Worm (Caenorhabditis elegans) whole organism, L4 larva: ENCODE measurements around the gene srx-46.

Source experiments
- F10B5.3 ChIP-seq: sonication (generic microtip); optimal IDR thresholded peaks from 2 replicates; lab custom pipeline; 2016; ENCODE audit warnings: mild to moderate bottlenecking, missing genetic modification characterization, missing compliant biosample characterization
- F37D6.2 ChIP-seq: sonication (generic microtip); optimal IDR thresholded peaks from 2 replicates; lab custom pipeline; 2016; ENCODE audit warnings: mild to moderate bottlenecking, missing genetic modification characterization, missing compliant biosample characterization
- F49E8.2 ChIP-seq: sonication (generic microtip); optimal IDR thresholded peaks from 2 replicates; lab custom pipeline; 2016; ENCODE audit warnings: missing compliant biosample characterization, mild to moderate bottlenecking, missing genetic modification characterization, borderline replicate concordance
- T20F7.1 ChIP-seq: fragments of 200-800 bp; sonication (Bioruptor generic); optimal IDR thresholded peaks from 2 replicates; lab custom pipeline; 2018; ENCODE audit warnings: mild to moderate bottlenecking, missing genetic modification characterization, missing compliant biosample characterization
- T26A8.4 ChIP-seq: fragments of 200-800 bp; sonication (Bioruptor generic); IDR thresholded peaks from 2 replicates; pipeline ENCODE4 v1.3.6; 2022; ENCODE audit warnings: missing genetic modification characterization, missing compliant biosample characterization
- Y105C5A.15 ChIP-seq: fragments of 200-800 bp; sonication (Bioruptor generic); IDR thresholded peaks from 2 replicates; pipeline ENCODE4 v1.3.6; 2022; ENCODE audit warnings: missing genetic modification characterization, missing compliant biosample characterization
- Y48G9A.11 ChIP-seq: fragments of 200-800 bp; sonication (Bioruptor generic); IDR thresholded peaks from 2 replicates; pipeline ENCODE4 v1.3.6; 2022; ENCODE audit warnings: missing genetic modification reagents, missing genetic modification characterization, missing compliant biosample characterization
- Y75B8A.6 ChIP-seq: fragments of 200-800 bp; sonication (Bioruptor generic); IDR thresholded peaks from 2 replicates; pipeline ENCODE4 v1.3.6; 2022; ENCODE audit warnings: missing genetic modification reagents, missing genetic modification characterization, missing compliant biosample characterization
- ZK337.2 ChIP-seq: fragments of 200-800 bp; sonication (Bioruptor generic); IDR thresholded peaks from 2 replicates; pipeline ENCODE4 v1.3.6; 2022; ENCODE audit warnings: missing genetic modification reagents, missing genetic modification characterization, missing compliant biosample characterization
- aha-1 ChIP-seq: fragments of 150-350 bp; peaks from one replicate; lab custom pipeline; 2014; ENCODE audit warnings: missing biosample characterization, missing genetic modification characterization
- aly-2 ChIP-seq: sonication (generic microtip); optimal IDR thresholded peaks from 2 replicates; lab custom pipeline; 2018; ENCODE audit warnings: missing biosample characterization, missing genetic modification characterization
- ceh-20 ChIP-seq: fragments of 200-800 bp; sonication (Bioruptor generic); IDR thresholded peaks from 2 replicates; pipeline ENCODE4 v1.3.6; 2022; ENCODE audit warnings: missing genetic modification reagents, missing genetic modification characterization, missing compliant biosample characterization
- ceh-28 ChIP-seq: fragments of 150-350 bp; optimal IDR thresholded peaks from 2 replicates; lab custom pipeline; 2014; ENCODE audit warnings: missing biosample characterization, missing genetic modification reagents, missing genetic modification characterization
- ceh-44 ChIP-seq: fragments of 200-800 bp; sonication (Bioruptor generic); IDR thresholded peaks from 2 replicates; pipeline ENCODE4 v1.3.6; 2022; ENCODE audit warnings: missing genetic modification reagents, missing genetic modification characterization, missing compliant biosample characterization
- ceh-62 ChIP-seq: sonication (generic microtip); optimal IDR thresholded peaks from 2 replicates; lab custom pipeline; 2017; ENCODE audit warnings: missing biosample characterization, missing genetic modification characterization
- ceh-82 ChIP-seq: sonication (generic microtip); optimal IDR thresholded peaks from 2 replicates; lab custom pipeline; 2017; ENCODE audit warnings: missing biosample characterization, missing genetic modification characterization
- cey-2 ChIP-seq: sonication (generic microtip); optimal IDR thresholded peaks from 3 replicates; lab custom pipeline; 2017; ENCODE audit warnings: missing genetic modification characterization, mild to moderate bottlenecking, missing compliant biosample characterization, antibody characterized with exemption, borderline replicate concordance; ENCODE audit not compliant: insufficient read depth
- dmd-8 ChIP-seq: fragments of 200-800 bp; sonication (Bioruptor generic); IDR thresholded peaks from 2 replicates; pipeline ENCODE4 v1.3.6; 2022; ENCODE audit warnings: missing genetic modification characterization, missing compliant biosample characterization
- dmd-9 ChIP-seq: fragments of 200-800 bp; sonication (Bioruptor generic); IDR thresholded peaks from 2 replicates; pipeline ENCODE4 v1.3.6; 2022; ENCODE audit warnings: missing genetic modification reagents, missing genetic modification characterization, missing compliant biosample characterization
- hif-1 ChIP-seq, 2 experiments: sonication (generic microtip); optimal IDR thresholded peaks; 2 replicates each; lab custom pipeline; 2016 to 2017; ENCODE audit warnings: missing compliant biosample characterization in 2 of 2, missing genetic modification characterization in 2 of 2, missing genetic modification reagents in 2 of 2, missing genotype in 2 of 2, mild to moderate bottlenecking in 1 of 2
- hlh-11 ChIP-seq: fragments of 200-800 bp; sonication (Bioruptor generic); optimal IDR thresholded peaks from 2 replicates; lab custom pipeline; 2018; ENCODE audit warnings: mild to moderate bottlenecking, missing genetic modification characterization, missing compliant biosample characterization
- hlh-30 ChIP-seq: sonication (generic microtip); optimal IDR thresholded peaks from 2 replicates; lab custom pipeline; 2017; ENCODE audit warnings: antibody characterized with exemption, mild to moderate bottlenecking, missing genetic modification characterization, missing compliant biosample characterization; ENCODE audit not compliant: insufficient read depth
- lin-1 ChIP-seq: fragments of 200-800 bp; sonication (Bioruptor generic); IDR thresholded peaks from 2 replicates; pipeline ENCODE4 v1.3.6; 2022; ENCODE audit warnings: missing genetic modification reagents, missing genetic modification characterization, missing compliant biosample characterization
- lin-13 ChIP-seq: fragments of 150-350 bp; optimal IDR thresholded peaks from 2 replicates; lab custom pipeline; 2014; ENCODE audit warnings: missing biosample characterization, missing genetic modification reagents, missing genetic modification characterization
- lin-15B ChIP-seq: fragments of 150-350 bp; sonication (generic microtip); optimal IDR thresholded peaks from 3 replicates; lab custom pipeline; 2014; ENCODE audit warnings: missing biosample characterization, missing genetic modification characterization
- lin-38 ChIP-seq: fragments of 200-800 bp; sonication (Bioruptor generic); IDR thresholded peaks from 2 replicates; pipeline ENCODE4 v1.3.6; 2022; ENCODE audit warnings: missing genetic modification reagents, missing genetic modification characterization, missing compliant biosample characterization
- madf-9 ChIP-seq: fragments of 200-800 bp; sonication (Bioruptor generic); conservative IDR thresholded peaks from 2 replicates; pipeline ENCODE4 v1.3.6; 2022; ENCODE audit warnings: missing genetic modification reagents, missing genetic modification characterization, missing compliant biosample characterization
- mdl-1 ChIP-seq, 2 experiments: fragments of 150-350 bp in 1 of 2; sonication (generic microtip) in 1 of 2; optimal IDR thresholded peaks; 2 replicates each; lab custom pipeline; 2014 to 2017; ENCODE audit warnings: missing biosample characterization in 2 of 2, missing genetic modification characterization in 2 of 2
- mxl-2 ChIP-seq: fragments of 200-800 bp; sonication (Bioruptor generic); conservative IDR thresholded peaks from 2 replicates; pipeline ENCODE4 v1.3.6; 2022; ENCODE audit warnings: missing genetic modification reagents, missing genetic modification characterization, missing compliant biosample characterization
- mxl-3 ChIP-seq: fragments of 200-800 bp; sonication (Bioruptor generic); optimal IDR thresholded peaks from 2 replicates; lab custom pipeline; 2018; ENCODE audit warnings: mild to moderate bottlenecking, missing genetic modification characterization, missing compliant biosample characterization
- nhr-10 ChIP-seq: fragments of 150-350 bp; optimal IDR thresholded peaks from 2 replicates; lab custom pipeline; 2014; ENCODE audit warnings: missing biosample characterization, missing genetic modification characterization
- nhr-111 ChIP-seq: fragments of 200-800 bp; sonication (Bioruptor generic); optimal IDR thresholded peaks from 2 replicates; lab custom pipeline; 2018; ENCODE audit warnings: mild to moderate bottlenecking, missing genetic modification characterization, missing compliant biosample characterization
- nhr-25 ChIP-seq: sonication (generic microtip); optimal IDR thresholded peaks from 2 replicates; lab custom pipeline; 2017; ENCODE audit warnings: missing genetic modification characterization, mild to moderate bottlenecking, missing compliant biosample characterization, antibody characterized with exemption, moderate library complexity, borderline replicate concordance; ENCODE audit not compliant: insufficient read depth
- nhr-48 ChIP-seq: sonication (generic microtip); optimal IDR thresholded peaks from 2 replicates; lab custom pipeline; 2016; ENCODE audit warnings: mild to moderate bottlenecking, missing genetic modification characterization, missing compliant biosample characterization
- nhr-6 ChIP-seq: fragments of 150-350 bp; optimal IDR thresholded peaks from 2 replicates; lab custom pipeline; 2014; ENCODE audit warnings: missing biosample characterization, missing genetic modification characterization
- saeg-2 ChIP-seq: fragments of 200-800 bp; sonication (Bioruptor generic); IDR thresholded peaks from 2 replicates; pipeline ENCODE4 v1.3.6; 2022; ENCODE audit warnings: missing genetic modification reagents, missing genetic modification characterization, missing compliant biosample characterization
- snpc-1.2 ChIP-seq: fragments of 200-800 bp; sonication (Bioruptor generic); IDR thresholded peaks from 2 replicates; pipeline ENCODE4 v1.3.6; 2022; ENCODE audit warnings: missing genetic modification reagents, missing genetic modification characterization, missing compliant biosample characterization
- spr-1 ChIP-seq: sonication (generic microtip); optimal IDR thresholded peaks from 2 replicates; lab custom pipeline; 2016; ENCODE audit warnings: mild to moderate bottlenecking, missing genetic modification characterization, missing compliant biosample characterization
- tag-97 ChIP-seq: fragments of 200-800 bp; sonication (Bioruptor generic); IDR thresholded peaks from 2 replicates; pipeline ENCODE4 v1.3.6; 2022; ENCODE audit warnings: missing genetic modification characterization, missing compliant biosample characterization
- tra-1 ChIP-seq: fragments of 200-800 bp; sonication (Bioruptor generic); IDR thresholded peaks from 2 replicates; pipeline ENCODE4 v1.3.6; 2022; ENCODE audit warnings: missing genetic modification reagents, missing genetic modification characterization, missing compliant biosample characterization
- unc-39 ChIP-seq: sonication (generic microtip); optimal IDR thresholded peaks from 2 replicates; lab custom pipeline; 2017; ENCODE audit warnings: missing biosample characterization, missing genetic modification characterization
- zfp-2 ChIP-seq: sonication (generic microtip); optimal IDR thresholded peaks from 2 replicates; lab custom pipeline; 2016; ENCODE audit warnings: mild to moderate bottlenecking, missing genetic modification characterization, missing compliant biosample characterization
- zip-11 ChIP-seq: fragments of 200-800 bp; sonication (Bioruptor generic); IDR thresholded peaks from 2 replicates; pipeline ENCODE4 v1.3.6; 2022; ENCODE audit warnings: missing genetic modification characterization, missing compliant biosample characterization
- ztf-11 ChIP-seq: fragments of 150-350 bp; optimal IDR thresholded peaks from 2 replicates; lab custom pipeline; 2014; ENCODE audit warnings: missing biosample characterization, missing genetic modification characterization

srx-46 gene

ce11 chrV:9342965-9343628 lies 9.9 kb upstream of the srx-46 start (continued):
- TF ChIP-seq cey-2 (tag; lab: Kevin White, UChicago) (no peak), saeg-2 (GFP tag; lab: Robert Waterston, UW) (peak; percentile 79; the same call in 1 of the 2 replicates), spr-1 (tag; lab: Kevin White, UChicago) (no peak), lin-38 (GFP tag; lab: Robert Waterston, UW) (peak; percentile 73), dmd-9 (GFP tag; lab: Robert Waterston, UW) (peak; percentile 56; the same call in 1 of the 2 replicates), ZK337.2 (no peak), madf-9 (GFP tag; lab: Robert Waterston, UW) (0 out of 2 replicates have a peak, but pooled peaks have one; percentile 45), F10B5.3 (tag; lab: Kevin White, UChicago) (no peak), hif-1 (tag; optimal IDR thresholded peaks at IDR 0.05; lab: Kevin White, UChicago) (no peak), zfp-2 (tag; lab: Kevin White, UChicago) (no peak), Y105C5A.15 (GFP tag; lab: Robert Waterston, UW) (0 out of 2 replicates have a peak, but pooled peaks have one; percentile 9), aha-1 (tag; lab: Kevin White, UChicago) (peak; percentile 96), unc-39 (tag; lab: Kevin White, UChicago) (no peak)

ce11 chrV:9343629-9344624 lies 9.1 kb upstream of the srx-46 start, which contains the start of gene tos-1:
Gene tos-1, minus strand, starts transcription at chrV:9344203.
- TF ChIP-seq mxl-3 = peak; percentile 95
- peak; percentile 84 for TF ChIP-seq Y75B8A.6 (GFP tag; lab: Robert Waterston, UW)
- TF ChIP-seq ceh-28 = peak; percentile 84
- TF ChIP-seq ceh-44 = no peak
- peak; percentile 95 for TF ChIP-seq F37D6.2 (tag; lab: Kevin White, UChicago)
- TF ChIP-seq madf-9 (GFP tag; lab: Robert Waterston, UW) = peak; percentile 98
- peak; percentile 100 for TF ChIP-seq ceh-20 (GFP tag; lab: Robert Waterston, UW)
- peak; percentile 100 for TF ChIP-seq hlh-30 (tag; lab: Kevin White, UChicago)
- peak; percentile 64 for TF ChIP-seq F49E8.2
- peak; percentile 100 for TF ChIP-seq hlh-11 (tag; lab: Kevin White, UChicago)
- TF ChIP-seq T26A8.4 = peak; percentile 96
- TF ChIP-seq ceh-82 (tag; lab: Kevin White, UChicago) = no peak
- TF ChIP-seq ceh-62 = no peak
- TF ChIP-seq zip-11 (GFP tag; lab: Robert Waterston, UW) = no peak
- peak; percentile 99 for TF ChIP-seq mdl-1 (tag; optimal IDR thresholded peaks at IDR 0.05; lab: Kevin White, UChicago)
- TF ChIP-seq mxl-2 (GFP tag; lab: Robert Waterston, UW) = peak; percentile 77; the same call in 1 of the 2 replicates
- TF ChIP-seq lin-13 = peak; percentile 91
- no peak for TF ChIP-seq Y105C5A.15 (GFP tag; lab: Robert Waterston, UW)
- peak; percentile 88 for TF ChIP-seq zfp-2 (tag; lab: Kevin White, UChicago)
- peak; percentile 58 for TF ChIP-seq lin-15B (tag; lab: Kevin White, UChicago)
- TF ChIP-seq tag-97 (GFP tag; lab: Robert Waterston, UW) = no peak
- TF ChIP-seq unc-39 (tag; lab: Kevin White, UChicago) = peak; percentile 63
- TF ChIP-seq ztf-11 (tag; lab: Kevin White, UChicago) = no peak
- no peak for TF ChIP-seq snpc-1.2 (GFP tag; lab: Robert Waterston, UW)
- peak; percentile 97 for TF ChIP-seq nhr-48 (tag; lab: Kevin White, UChicago)
- TF ChIP-seq nhr-6 (tag; lab: Kevin White, UChicago) = peak; percentile 95
- peak; percentile 74 for TF ChIP-seq lin-1 (GFP tag; lab: Robert Waterston, UW)
- peak; percentile 93 for TF ChIP-seq Y48G9A.11
- TF ChIP-seq nhr-25 (tag; lab: Kevin White, UChicago) = peak; percentile 96
- TF ChIP-seq tra-1 (GFP tag; lab: Robert Waterston, UW) = peak; percentile 98
- TF ChIP-seq nhr-111 (GFP tag; lab: Kevin White, UChicago) = no peak
- peak; percentile 97 for TF ChIP-seq T20F7.1 (GFP tag; lab: Kevin White, UChicago)
- peak; percentile 94 for TF ChIP-seq nhr-10 (tag; lab: Kevin White, UChicago)
- no peak for TF ChIP-seq dmd-8 (GFP tag; lab: Robert Waterston, UW)
- TF ChIP-seq aly-2 (tag; lab: Kevin White, UChicago) = peak; percentile 49
